Fruit fly (Drosophila melanogaster) Kc167 (cell line): ENCODE data around the gene Orco.

Experiments used
- Myc ChIP-seq: fragments of >200 bp; optimal IDR thresholded peaks from 2 replicates; lab custom pipeline; 2017; ENCODE audit warnings: missing external identifiers
- Sin3A ChIP-seq: fragments of >200 bp; optimal IDR thresholded peaks from 2 replicates; lab custom pipeline; 2018; ENCODE audit warnings: missing external identifiers
- h ChIP-seq: fragments of >200 bp; optimal IDR thresholded peaks from 3 replicates; lab custom pipeline; 2018; ENCODE audit warnings: missing external identifiers
- insv ChIP-seq: fragments of >200 bp; optimal IDR thresholded peaks from 3 replicates; lab custom pipeline; 2018; ENCODE audit warnings: missing external identifiers
- psq ChIP-seq: fragments of >200 bp; optimal IDR thresholded peaks from 2 replicates; lab custom pipeline; 2017; ENCODE audit warnings: missing external identifiers
- ttk ChIP-seq: sonication (Bioruptor generic); optimal IDR thresholded peaks from 2 replicates; lab custom pipeline; 2017; ENCODE audit warnings: missing external identifiers

Gene Orco

DNA sequence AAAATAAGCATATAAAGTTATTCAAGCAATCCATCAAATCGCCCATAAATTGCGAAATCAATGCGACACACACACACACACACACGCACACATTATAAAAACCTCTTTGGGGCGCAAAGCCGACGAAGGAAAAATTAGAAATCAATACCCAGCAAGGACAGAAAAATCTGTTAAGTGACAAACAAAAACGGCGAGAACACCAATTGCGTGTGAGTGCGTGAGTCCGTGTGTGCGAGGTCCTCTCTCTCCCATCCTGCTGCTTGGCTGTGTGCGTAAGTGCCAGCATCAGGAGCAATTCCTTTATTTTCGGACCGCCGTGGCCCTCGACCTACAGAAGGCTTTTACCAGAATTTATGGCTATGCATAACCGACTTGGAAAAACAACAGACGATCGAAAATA is at the start of gene Orco:
Gene Orco, minus strand, starts transcription at position 101 of the 400 bp plus-strand sequence.
- TF ChIP-seq ttk (lab: Kevin White, UChicago), result no peak
- TF ChIP-seq Sin3A (lab: Kevin White, UChicago), result no peak

DNA sequence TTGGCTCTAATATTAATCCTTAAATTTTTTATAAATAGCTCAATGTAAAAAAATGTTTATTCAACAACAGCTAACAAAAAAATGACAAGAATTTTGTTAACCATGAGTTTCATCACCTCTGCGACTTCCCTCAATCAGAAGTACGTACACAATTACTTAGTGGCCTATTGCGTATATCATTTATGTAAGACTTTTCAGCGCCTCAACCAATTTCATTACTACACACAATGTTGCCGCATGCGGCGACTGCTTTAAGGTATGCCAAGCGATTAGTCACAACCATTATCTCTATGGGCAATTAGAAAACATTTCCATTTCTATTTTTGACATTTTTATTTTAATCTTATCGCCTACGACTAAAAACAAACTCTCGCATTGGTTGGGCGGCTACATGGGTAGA is 46.4 kb upstream of the Orco start:
- TF ChIP-seq Sin3A (lab: Kevin White, UChicago) (no peak), psq (no peak), ttk (lab: Kevin White, UChicago) (no peak), insv (lab: Kevin White, UChicago) (no peak), h (lab: Kevin White, UChicago) (no peak), Myc (lab: Kevin White, UChicago) (no peak)

DNA sequence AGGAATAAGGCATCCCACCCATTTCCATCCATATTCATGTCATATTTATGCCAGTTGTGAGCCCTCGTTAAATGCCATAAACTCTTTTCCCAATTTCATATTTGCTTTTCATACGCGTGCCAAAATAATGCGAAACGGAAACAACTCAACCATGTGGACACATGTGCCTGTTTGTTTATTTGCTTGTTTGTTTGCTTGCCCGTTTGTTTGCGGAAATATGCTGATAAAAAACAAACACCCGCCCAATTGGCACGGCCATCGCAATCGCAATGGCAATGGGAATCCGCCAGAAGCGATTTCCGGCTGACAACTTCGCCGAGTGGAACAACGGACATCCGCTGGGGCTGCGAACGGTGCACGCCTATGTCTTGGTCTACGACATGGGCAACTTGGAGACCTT is 42.1 kb upstream of the Orco start:
- TF ChIP-seq h (lab: Kevin White, UChicago) (no peak), insv (lab: Kevin White, UChicago) (no peak), Myc (lab: Kevin White, UChicago) (no peak), psq (no peak), ttk (lab: Kevin White, UChicago) (no peak), Sin3A (lab: Kevin White, UChicago) (no peak)

DNA sequence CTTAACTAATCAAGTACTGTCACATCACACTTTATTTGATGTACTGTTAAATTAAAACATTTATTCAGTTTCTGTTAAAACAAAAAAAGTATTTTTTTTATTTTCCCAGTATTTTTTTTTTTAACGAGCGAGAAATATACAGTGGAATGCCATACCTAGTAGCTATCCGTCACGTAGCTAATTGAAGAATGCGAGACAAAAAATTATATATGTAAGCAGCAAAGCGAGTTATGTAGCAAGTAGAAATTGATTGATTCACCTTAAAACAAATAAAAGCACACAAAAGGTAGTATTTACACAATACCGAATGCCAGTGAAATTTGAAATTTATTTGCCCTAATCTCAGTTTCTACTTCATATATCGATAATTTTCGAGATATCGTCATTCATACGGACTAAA is 26.5 kb upstream of the Orco start:
- TF ChIP-seq Sin3A (lab: Kevin White, UChicago), result no peak
- TF ChIP-seq h (lab: Kevin White, UChicago), result no peak
- no peak for TF ChIP-seq Myc (lab: Kevin White, UChicago)
- no peak for TF ChIP-seq insv (lab: Kevin White, UChicago)
- TF ChIP-seq psq, result no peak
- TF ChIP-seq ttk (lab: Kevin White, UChicago), result no peak

DNA sequence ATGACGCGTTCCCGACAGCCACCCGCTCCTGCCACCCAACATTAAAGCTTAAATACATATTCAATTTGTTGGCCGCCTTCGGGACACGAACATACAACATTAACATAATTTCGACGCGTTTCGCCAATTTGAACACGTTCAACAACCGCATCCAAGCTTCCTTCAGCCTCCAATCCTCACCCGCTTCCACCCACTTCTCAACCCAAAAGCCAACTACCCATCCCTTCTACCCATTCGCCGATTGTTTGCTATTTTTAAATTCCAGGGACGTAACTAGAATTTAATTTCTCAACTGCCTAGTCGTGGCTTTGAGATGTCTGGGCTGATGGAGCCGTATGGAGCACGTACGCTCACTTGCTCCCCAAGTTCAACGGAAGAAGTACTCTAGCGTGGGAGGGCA is 17.6 kb upstream of the Orco start:
- no peak for TF ChIP-seq psq
- TF ChIP-seq Sin3A (lab: Kevin White, UChicago), result no peak
- TF ChIP-seq Myc (lab: Kevin White, UChicago), result no peak
- no peak for TF ChIP-seq ttk (lab: Kevin White, UChicago)
- TF ChIP-seq insv (lab: Kevin White, UChicago), result no peak
- no peak for TF ChIP-seq h (lab: Kevin White, UChicago)

DNA sequence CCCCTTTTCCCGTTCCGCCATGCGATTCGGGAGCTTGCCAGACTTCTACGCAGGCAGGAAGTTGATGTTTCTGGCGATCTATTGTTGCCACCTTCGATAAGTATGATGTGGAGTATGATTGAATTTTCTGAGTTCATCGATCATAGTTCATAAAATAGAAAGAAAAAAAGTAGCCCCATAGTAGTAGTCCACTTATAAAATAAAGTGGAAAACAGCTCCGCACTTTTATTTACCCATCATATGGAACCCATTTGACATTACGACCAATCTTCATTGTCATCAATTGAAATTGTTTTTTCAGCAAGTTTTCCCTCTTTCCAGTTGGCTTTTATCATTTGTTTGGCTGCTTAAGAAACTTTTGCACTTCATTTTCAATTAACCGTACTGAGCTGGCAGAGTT is 15.0 kb upstream of the Orco start, which contains the start of gene CG12147:
Gene CG12147, minus strand, starts transcription at position 101 of the 400 bp plus-strand sequence.
- TF ChIP-seq Sin3A (lab: Kevin White, UChicago) (no peak), ttk (lab: Kevin White, UChicago) (no peak), Myc (lab: Kevin White, UChicago) (no peak), insv (lab: Kevin White, UChicago) (no peak), h (lab: Kevin White, UChicago) (no peak), psq (no peak)

DNA sequence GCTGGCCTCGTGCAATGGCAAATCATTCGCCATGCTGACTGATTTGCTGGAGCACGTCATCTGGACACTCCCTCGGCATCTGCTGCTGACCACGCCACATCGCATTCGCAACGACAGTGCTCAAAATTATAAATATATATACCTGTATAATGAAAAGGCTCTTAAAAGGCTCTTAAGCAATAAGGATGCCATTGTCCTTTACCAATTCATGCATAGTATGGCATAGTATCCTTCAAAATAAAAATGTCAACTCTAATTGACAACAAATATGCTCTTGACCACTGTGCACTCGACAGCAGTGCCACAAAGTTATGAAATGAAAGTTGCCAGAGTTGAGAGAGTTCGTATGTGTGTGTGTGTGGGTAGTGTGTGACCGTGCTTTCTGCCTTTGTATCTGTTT is 9.9 kb upstream of the Orco start:
- TF ChIP-seq Sin3A (lab: Kevin White, UChicago), result no peak
- no peak for TF ChIP-seq Myc (lab: Kevin White, UChicago)
- no peak for TF ChIP-seq h (lab: Kevin White, UChicago)
- TF ChIP-seq psq, result no peak
- no peak for TF ChIP-seq insv (lab: Kevin White, UChicago)
- no peak for TF ChIP-seq ttk (lab: Kevin White, UChicago)

DNA sequence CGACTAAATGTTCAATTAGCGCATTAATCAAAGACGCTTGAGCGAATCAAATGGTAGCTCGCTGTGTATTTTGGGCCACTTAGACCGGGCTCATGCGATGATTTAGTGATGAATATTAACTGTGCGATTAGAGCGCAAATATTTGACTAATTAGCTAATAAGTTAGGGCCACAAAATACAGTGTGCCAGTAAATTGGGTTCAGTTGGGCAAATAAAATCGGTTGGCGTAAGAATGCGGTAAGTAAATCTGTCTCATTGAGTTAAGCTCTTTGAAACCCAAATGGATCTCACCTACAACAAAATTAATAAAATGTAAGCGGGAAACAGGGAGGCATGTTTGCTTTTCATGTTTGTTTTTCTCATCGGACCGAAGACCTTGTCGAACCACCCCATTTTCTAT is 8.2 kb upstream of the Orco start:
- no peak for TF ChIP-seq h (lab: Kevin White, UChicago)
- no peak for TF ChIP-seq ttk (lab: Kevin White, UChicago)

DNA sequence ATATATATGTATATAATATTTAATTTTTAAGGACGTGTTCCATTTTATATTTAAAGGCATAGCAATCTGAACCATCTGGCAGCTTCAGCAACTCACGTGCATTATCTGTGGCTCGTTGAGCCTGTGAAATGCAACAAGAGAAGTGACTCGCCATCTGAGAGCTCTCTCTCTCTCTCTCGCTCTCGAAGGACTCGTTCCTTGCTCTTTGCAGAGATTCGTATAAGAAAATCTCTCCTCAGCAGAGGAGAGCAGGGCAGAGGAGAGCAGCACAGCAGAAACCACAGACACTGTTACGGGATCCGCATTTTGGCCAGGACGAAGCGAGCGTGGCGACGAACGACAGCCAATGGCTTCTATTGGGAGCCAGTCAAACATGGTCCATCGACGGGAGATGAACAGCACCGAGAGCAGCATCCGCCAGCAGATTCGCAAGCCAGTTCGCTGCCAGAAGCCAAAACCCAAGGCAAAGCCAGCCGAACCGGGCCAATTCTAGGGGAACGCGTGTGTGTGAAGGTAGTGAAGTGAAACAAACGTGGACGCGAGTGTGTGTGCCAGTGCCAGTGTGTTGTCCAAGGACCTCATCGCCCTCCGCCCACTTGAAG is 2.0 kb upstream of the Orco start, which contains the start of gene CG14669:
Gene CG14669, plus strand, starts transcription at position 381 of the 602 bp plus-strand sequence.
- no peak for TF ChIP-seq insv (lab: Kevin White, UChicago)
- no peak for TF ChIP-seq psq
- TF ChIP-seq Sin3A (lab: Kevin White, UChicago), result no peak
- no peak for TF ChIP-seq h (lab: Kevin White, UChicago)
- no peak for TF ChIP-seq Myc (lab: Kevin White, UChicago)
- no peak for TF ChIP-seq ttk (lab: Kevin White, UChicago)

DNA sequence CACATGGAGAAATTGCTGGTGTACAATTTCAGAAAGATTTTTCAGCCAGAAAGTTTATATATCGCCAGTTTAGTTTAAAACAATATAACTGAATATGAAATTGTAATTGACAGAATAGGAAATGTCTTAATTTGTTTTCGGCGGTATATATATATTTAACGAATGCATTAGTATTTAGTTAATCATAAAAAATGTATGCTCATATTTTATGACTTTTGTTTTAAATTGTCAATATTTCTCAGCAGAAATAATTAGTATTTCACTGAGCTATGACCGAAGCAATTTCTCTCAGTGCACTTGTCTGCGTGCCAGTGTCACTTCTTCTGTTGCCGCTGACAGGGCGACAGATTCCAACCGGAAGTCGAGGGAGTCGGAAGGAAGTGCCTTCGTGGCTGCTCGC is 781 bp upstream of the Orco start:
- no peak for TF ChIP-seq insv (lab: Kevin White, UChicago)

DNA sequence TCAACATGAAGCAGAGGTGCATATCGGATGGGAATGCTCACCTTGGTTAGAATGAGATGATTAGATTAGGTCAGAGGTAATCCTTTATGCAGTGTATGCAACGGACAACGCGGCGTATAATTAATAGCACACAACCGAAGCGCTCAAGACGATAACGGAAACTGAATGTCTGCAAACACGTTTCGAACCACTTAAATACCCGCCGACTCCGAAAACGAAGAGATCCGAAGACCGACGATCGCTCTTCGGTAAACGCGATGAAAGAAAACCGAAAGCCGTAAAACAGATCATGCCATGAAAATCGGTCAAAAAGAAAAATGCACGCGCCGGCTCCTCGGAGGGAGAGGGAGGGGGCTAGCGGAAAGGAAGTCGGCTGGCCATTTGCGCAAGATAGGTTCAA is 8.2 kb downstream of the Orco start, which contains the start of gene CG2663:
Gene CG2663, minus strand, starts transcription at position 173 of the 400 bp plus-strand sequence.
- TF ChIP-seq Sin3A (lab: Kevin White, UChicago) (no peak), h (lab: Kevin White, UChicago) (no peak), Myc (lab: Kevin White, UChicago) (no peak), ttk (lab: Kevin White, UChicago) (no peak), insv (lab: Kevin White, UChicago) (no peak), psq (no peak)

DNA sequence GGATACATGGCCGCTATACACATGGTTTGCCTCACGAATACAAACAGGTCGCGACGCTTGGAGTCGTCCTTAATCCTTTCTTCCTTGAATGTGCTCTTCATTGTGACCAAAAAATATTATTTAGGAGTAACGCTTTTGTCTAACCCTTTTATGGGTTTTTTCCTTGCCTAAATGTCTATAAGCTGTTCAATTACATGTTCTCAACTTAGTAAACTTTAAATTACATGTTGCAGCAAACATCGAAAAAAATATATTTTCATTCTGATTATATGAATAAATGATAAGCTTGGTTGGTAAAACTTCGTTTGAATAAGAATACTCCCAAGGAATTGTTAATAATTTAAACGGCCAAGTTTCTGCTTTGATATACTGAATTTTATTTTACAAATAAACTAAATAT is 13.1 kb downstream of the Orco start, which contains the start of gene Or83a:
Gene Or83a, minus strand, starts transcription at position 101 of the 400 bp plus-strand sequence.
- TF ChIP-seq Myc (lab: Kevin White, UChicago) (no peak), ttk (lab: Kevin White, UChicago) (no peak)

DNA sequence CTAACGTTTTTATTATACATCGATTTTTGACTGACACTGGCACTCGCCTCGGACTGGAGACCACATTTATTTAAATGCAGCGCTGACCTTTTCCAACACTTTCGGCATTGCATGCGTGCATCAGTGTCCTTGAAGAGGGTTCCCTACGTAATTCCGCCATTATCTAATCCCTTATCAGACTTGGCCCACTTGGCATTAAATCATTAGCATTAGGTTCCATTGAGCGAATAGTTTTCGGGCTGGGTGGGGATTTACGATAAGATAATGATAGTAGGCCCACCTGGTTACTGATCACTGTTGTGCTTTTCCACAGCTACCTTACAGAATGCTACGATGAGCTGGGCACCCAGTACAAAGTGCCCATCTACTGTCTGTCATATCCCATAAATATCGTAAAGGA is 17.0 kb downstream of the Orco start:
- no peak for TF ChIP-seq Sin3A (lab: Kevin White, UChicago)
- TF ChIP-seq psq, result no peak
- no peak for TF ChIP-seq insv (lab: Kevin White, UChicago)
- no peak for TF ChIP-seq Myc (lab: Kevin White, UChicago)
- no peak for TF ChIP-seq h (lab: Kevin White, UChicago)
- TF ChIP-seq ttk (lab: Kevin White, UChicago), result no peak
